Worm (Caenorhabditis elegans) whole organism, mixed stage, embryonic: ENCODE measurements around the gene F17C8.6.

Experiments
- M03D4.4 ChIP-seq: sonication (generic microtip); optimal IDR thresholded peaks from 2 replicates; lab custom pipeline; 2017; ENCODE audit warnings: mild to moderate bottlenecking, missing genetic modification characterization, missing compliant biosample characterization
- ceh-43 ChIP-seq: fragments of 200-800 bp; sonication (Bioruptor generic); optimal IDR thresholded peaks from 2 replicates; lab custom pipeline; 2018; ENCODE audit warnings: mild to moderate bottlenecking, missing genetic modification characterization, moderate library complexity, missing compliant biosample characterization
- ceh-83 ChIP-seq: fragments of 200-800 bp; sonication (Bioruptor generic); optimal IDR thresholded peaks from 2 replicates; lab custom pipeline; 2018; ENCODE audit warnings: mild to moderate bottlenecking, missing genetic modification characterization, missing compliant biosample characterization
- ces-1 ChIP-seq: fragments of 150-350 bp; optimal IDR thresholded peaks from 2 replicates; lab custom pipeline; 2014; ENCODE audit warnings: missing biosample characterization, missing genetic modification reagents, missing genetic modification characterization
- cnd-1 ChIP-seq: fragments of 200-800 bp; sonication (Bioruptor generic); optimal IDR thresholded peaks from 2 replicates; lab custom pipeline; 2018; ENCODE audit warnings: mild to moderate bottlenecking, missing genetic modification characterization, missing compliant biosample characterization
- drap-1 ChIP-seq: fragments of 200-800 bp; sonication (Bioruptor generic); optimal IDR thresholded peaks from 3 replicates; lab custom pipeline; 2018; ENCODE audit warnings: mild to moderate bottlenecking, missing genetic modification characterization, missing compliant biosample characterization
- elt-1 ChIP-seq: sonication (generic microtip); optimal IDR thresholded peaks from 2 replicates; lab custom pipeline; 2017; ENCODE audit warnings: missing genetic modification characterization, mild to moderate bottlenecking, missing compliant biosample characterization, antibody characterized with exemption, moderate library complexity, borderline replicate concordance; ENCODE audit not compliant: insufficient read depth
- elt-3 ChIP-seq: fragments of 150-350 bp; optimal IDR thresholded peaks from 2 replicates; lab custom pipeline; 2014; ENCODE audit warnings: missing biosample characterization, missing genetic modification characterization
- ham-2 ChIP-seq: fragments of 200-800 bp; sonication (Bioruptor generic); optimal IDR thresholded peaks from 2 replicates; lab custom pipeline; 2018; ENCODE audit warnings: mild to moderate bottlenecking, missing genetic modification characterization, missing compliant biosample characterization
- hlh-1 ChIP-seq: fragments of 150-350 bp; optimal IDR thresholded peaks from 2 replicates; lab custom pipeline; 2014; ENCODE audit warnings: missing biosample characterization, missing genetic modification reagents, missing genetic modification characterization
- lin-32 ChIP-seq: fragments of 200-800 bp; sonication (Bioruptor generic); optimal IDR thresholded peaks from 2 replicates; lab custom pipeline; 2018; ENCODE audit warnings: mild to moderate bottlenecking, missing genetic modification characterization, missing compliant biosample characterization
- mab-5 ChIP-seq: fragments of 150-350 bp; optimal IDR thresholded peaks from 2 replicates; lab custom pipeline; 2014; ENCODE audit warnings: missing biosample characterization, missing genetic modification characterization
- mep-1 ChIP-seq: fragments of 150-350 bp; optimal IDR thresholded peaks from 2 replicates; lab custom pipeline; 2017; ENCODE audit warnings: missing biosample characterization, missing genetic modification reagents, missing genetic modification characterization, inconsistent platforms
- mls-2 ChIP-seq: sonication (generic microtip); optimal IDR thresholded peaks from 2 replicates; lab custom pipeline; 2016; ENCODE audit warnings: mild to moderate bottlenecking, missing genetic modification characterization, moderate library complexity, missing compliant biosample characterization
- nhr-12 ChIP-seq: fragments of 150-350 bp; optimal IDR thresholded peaks from 2 replicates; lab custom pipeline; 2014; ENCODE audit warnings: missing biosample characterization, missing genetic modification characterization
- nhr-2 ChIP-seq: fragments of 150-350 bp; optimal IDR thresholded peaks from 2 replicates; lab custom pipeline; 2014; ENCODE audit warnings: missing biosample characterization, missing genetic modification characterization
- nhr-237 ChIP-seq: fragments of 150-350 bp; optimal IDR thresholded peaks from 2 replicates; lab custom pipeline; 2014; ENCODE audit warnings: missing biosample characterization, missing genetic modification characterization
- nhr-28 ChIP-seq: fragments of 150-350 bp; optimal IDR thresholded peaks from 2 replicates; lab custom pipeline; 2014; ENCODE audit warnings: missing biosample characterization, missing genetic modification characterization
- nhr-76 ChIP-seq: sonication (generic microtip); optimal IDR thresholded peaks from 2 replicates; lab custom pipeline; 2017; ENCODE audit warnings: missing biosample characterization, missing genetic modification characterization
- pha-4 ChIP-seq: fragments of 150-350 bp; optimal IDR thresholded peaks from 2 replicates; lab custom pipeline; 2018; ENCODE audit warnings: missing biosample characterization, missing genetic modification reagents, missing genetic modification characterization
- sem-2 ChIP-seq: fragments of 200-800 bp; sonication (Bioruptor generic); optimal IDR thresholded peaks from 2 replicates; lab custom pipeline; 2018; ENCODE audit warnings: mild to moderate bottlenecking, missing genetic modification characterization, missing compliant biosample characterization
- snpc-4 ChIP-seq: fragments of 150-350 bp; optimal IDR thresholded peaks from 2 replicates; lab custom pipeline; 2014; ENCODE audit warnings: missing biosample characterization, missing genetic modification characterization
- sptf-1 ChIP-seq: sonication (generic microtip); optimal IDR thresholded peaks from 2 replicates; lab custom pipeline; 2017; ENCODE audit warnings: mild to moderate bottlenecking, missing genetic modification characterization, moderate library complexity, missing compliant biosample characterization
- tbx-8 ChIP-seq: fragments of 200-800 bp; sonication (Bioruptor generic); optimal IDR thresholded peaks from 2 replicates; lab custom pipeline; 2018; ENCODE audit warnings: mild to moderate bottlenecking, missing genetic modification characterization, moderate library complexity, missing compliant biosample characterization
- unc-120 ChIP-seq: sonication (generic microtip); optimal IDR thresholded peaks from 2 replicates; lab custom pipeline; 2017; ENCODE audit warnings: missing genetic modification characterization, missing compliant biosample characterization; ENCODE audit not compliant: poor library complexity, severe bottlenecking
- unc-39 ChIP-seq: fragments of 150-350 bp; optimal IDR thresholded peaks from 2 replicates; lab custom pipeline; 2014; ENCODE audit warnings: missing biosample characterization, missing genetic modification characterization
- unc-62 ChIP-seq: fragments of 150-350 bp; optimal IDR thresholded peaks from 2 replicates; lab custom pipeline; 2014; ENCODE audit warnings: missing biosample characterization, missing genetic modification reagents, missing genetic modification characterization
- zip-8 ChIP-seq: fragments of 150-350 bp; optimal IDR thresholded peaks from 2 replicates; lab custom pipeline; 2014; ENCODE audit warnings: missing biosample characterization, missing genetic modification characterization

The F17C8.6 gene

ce11 chrIII:4703932-4704454, 41.8 kb downstream of the F17C8.6 start, which contains the start of the genes clp-2 and mrpl-16:
Gene clp-2 (minus strand): TSS chrIII:4704025.
Gene mrpl-16 (plus strand): TSS chrIII:4704404.
- TF ChIP-seq unc-120 (no peak), ceh-43 (GFP tag; lab: Kevin White, UChicago) (no peak), nhr-2 (tag; lab: Kevin White, UChicago) (no peak), elt-1 (tag; lab: Kevin White, UChicago) (no peak), nhr-237 (tag; lab: Kevin White, UChicago) (no peak), unc-62 (no peak), drap-1 (GFP tag; lab: Kevin White, UChicago) (no peak)

ce11 chrIII:4699922-4700321, 45.9 kb downstream of the F17C8.6 start, which contains the start of gene sel-13:
Gene sel-13 (minus strand): TSS chrIII:4700224.
- TF ChIP-seq cnd-1 (tag; lab: Kevin White, UChicago) (no peak), unc-62 (no peak), elt-3 (tag; lab: Kevin White, UChicago) (no peak), mep-1 (no peak), nhr-2 (tag; lab: Kevin White, UChicago) (no peak), unc-120 (no peak), pha-4 (tag; lab: Kevin White, UChicago) (no peak), elt-1 (tag; lab: Kevin White, UChicago) (no peak), mls-2 (tag; lab: Kevin White, UChicago) (no peak), tbx-8 (GFP tag; lab: Kevin White, UChicago) (no peak), ceh-83 (GFP tag; lab: Kevin White, UChicago) (no peak), nhr-76 (tag; lab: Kevin White, UChicago) (no peak), nhr-12 (tag; lab: Kevin White, UChicago) (no peak), sptf-1 (tag; lab: Kevin White, UChicago) (no peak), M03D4.4 (no peak), sem-2 (GFP tag; lab: Kevin White, UChicago) (no peak), ceh-43 (GFP tag; lab: Kevin White, UChicago) (no peak)

- TF ChIP-seq mab-5 (tag; lab: Kevin White, UChicago) (no peak), mep-1 (no peak)
Observed at ce11 chrIII:4697819-4698218, 48.0 kb downstream of the F17C8.6 start, which contains the start of gene dnj-18. Gene dnj-18 (plus strand): TSS chrIII:4698119.

- TF ChIP-seq lin-32, result no peak
- no peak for TF ChIP-seq ceh-43 (GFP tag; lab: Kevin White, UChicago)
- no peak for TF ChIP-seq M03D4.4
- TF ChIP-seq unc-39 (tag; lab: Kevin White, UChicago), result no peak
- no peak for TF ChIP-seq unc-120
- TF ChIP-seq elt-1 (tag; lab: Kevin White, UChicago), result no peak
- TF ChIP-seq nhr-28 (tag; lab: Kevin White, UChicago), result no peak
- TF ChIP-seq snpc-4 (tag; lab: Kevin White, UChicago), result no peak
- TF ChIP-seq mab-5 (tag; lab: Kevin White, UChicago), result no peak
- no peak for TF ChIP-seq zip-8 (tag; lab: Kevin White, UChicago)
- no peak for TF ChIP-seq hlh-1 (tag; lab: Kevin White, UChicago)
- TF ChIP-seq ces-1 (GFP tag; lab: Kevin White, UChicago), result no peak
- TF ChIP-seq ceh-83 (GFP tag; lab: Kevin White, UChicago), result no peak
- TF ChIP-seq ham-2 (GFP tag; lab: Kevin White, UChicago), result no peak
Observed at ce11 chrIII:4696903-4697302, 48.9 kb downstream of the F17C8.6 start.

- TF ChIP-seq nhr-2 (tag; lab: Kevin White, UChicago) (no peak), M03D4.4 (no peak), zip-8 (tag; lab: Kevin White, UChicago) (no peak)
Observed at ce11 chrIII:4695057-4695456, 50.8 kb downstream of the F17C8.6 start, which contains the start of gene T04A8.7. Gene T04A8.7 (plus strand): TSS chrIII:4695357.
